Fruit fly (Drosophila melanogaster): ENCODE measurements around the gene CG31296.
A peak's percentile ranks its signal among the peaks of the same experiment; 100 is the strongest.

The CG31296 gene

DNA sequence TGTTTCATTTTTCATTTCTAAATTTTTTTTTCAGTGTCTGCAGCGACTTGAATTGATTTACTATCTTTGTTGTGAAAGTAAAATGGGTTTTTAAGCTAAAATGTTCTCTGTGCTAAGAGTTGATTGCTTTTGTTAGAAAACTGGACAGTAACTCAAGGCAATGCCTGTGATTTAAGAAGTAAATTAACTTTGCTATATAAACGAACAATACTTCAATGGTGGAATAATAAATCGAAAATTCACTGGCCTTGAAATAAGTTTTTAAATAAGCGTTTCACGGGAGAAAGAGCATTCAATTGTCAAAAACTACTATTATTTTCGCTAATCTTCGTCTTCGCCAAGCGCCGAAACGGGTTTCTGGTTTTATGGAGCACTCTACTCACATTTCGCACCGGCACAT, 9.7 kb upstream of the CG31296 start (continued):
- TF ChIP-seq topi (GFP tag; optimal IDR thresholded peaks at IDR 0.05): peak; percentile 29
- no peak for TF ChIP-seq CG9139 (GFP tag; optimal IDR thresholded peaks at IDR 0.05)
- TF ChIP-seq Hr39 (GFP tag; optimal IDR thresholded peaks at IDR 0.05): peak; percentile 32
- TF ChIP-seq achi (GFP tag; optimal IDR thresholded peaks at IDR 0.05): peak; percentile 55
- TF ChIP-seq lz (GFP tag; optimal IDR thresholded peaks at IDR 0.05): peak; percentile 1
- TF ChIP-seq vri (GFP tag; optimal IDR thresholded peaks at IDR 0.05): no peak
- no peak for TF ChIP-seq CG10631 (GFP tag; optimal IDR thresholded peaks at IDR 0.05)
- peak; percentile 27 for TF ChIP-seq Lpt (GFP tag; optimal IDR thresholded peaks at IDR 0.05)
- TF ChIP-seq Hr4 (GFP tag; optimal IDR thresholded peaks at IDR 0.05): peak; percentile 72
- TF ChIP-seq CG4318 (GFP tag; optimal IDR thresholded peaks at IDR 0.05): peak; percentile 49
- TF ChIP-seq eg (GFP tag; IDR thresholded peaks at IDR 0.05): peak; percentile 68
- peak; percentile 6 for TF ChIP-seq dac (GFP tag; optimal IDR thresholded peaks at IDR 0.05)
- TF ChIP-seq CG11294 (GFP tag; IDR thresholded peaks at IDR 0.05): no peak
- no peak for TF ChIP-seq CG3032 (tag; optimal IDR thresholded peaks at IDR 0.05)
- no peak for TF ChIP-seq CG3919 (GFP tag; optimal IDR thresholded peaks at IDR 0.05)
- no peak for TF ChIP-seq fd85E (GFP tag; optimal IDR thresholded peaks at IDR 0.05)
- TF ChIP-seq Ets96B (tag; optimal IDR thresholded peaks at IDR 0.05): no peak
- TF ChIP-seq CG8119 (GFP tag; IDR thresholded peaks at IDR 0.05): peak; percentile 76
- peak; percentile 23 for TF ChIP-seq Sox102F (GFP tag; optimal IDR thresholded peaks at IDR 0.05)
- no peak for TF ChIP-seq acj6 (GFP tag; optimal IDR thresholded peaks at IDR 0.05)
- peak; percentile 47 for TF ChIP-seq net (GFP tag; optimal IDR thresholded peaks at IDR 0.05)
- TF ChIP-seq CG6276 (GFP tag; optimal IDR thresholded peaks at IDR 0.05): peak; percentile 56
- peak; percentile 34 for TF ChIP-seq Eip75B (GFP tag; optimal IDR thresholded peaks at IDR 0.05)
- TF ChIP-seq CG8632 (GFP tag; optimal IDR thresholded peaks at IDR 0.05): peak; percentile 26
- peak; percentile 0 for TF ChIP-seq Sox15 (GFP tag; optimal IDR thresholded peaks at IDR 0.05)
- peak; percentile 76 for TF ChIP-seq CG32006 (GFP tag; optimal IDR thresholded peaks at IDR 0.05)
- no peak for TF ChIP-seq CG7368 (GFP tag; optimal IDR thresholded peaks at IDR 0.05)
- TF ChIP-seq svp (GFP tag): peak; percentile 72
- no peak for TF ChIP-seq CG6808 (GFP tag; optimal IDR thresholded peaks at IDR 0.05)
- TF ChIP-seq Met (GFP tag; optimal IDR thresholded peaks at IDR 0.05): peak; percentile 28
- TF ChIP-seq CG8319 (GFP tag; optimal IDR thresholded peaks at IDR 0.05): no peak
- peak; percentile 48 for TF ChIP-seq OdsH (GFP tag; optimal IDR thresholded peaks at IDR 0.05)
- TF ChIP-seq dsx (GFP tag; optimal IDR thresholded peaks at IDR 0.05; ENCODE audit: poor library complexity, severe bottlenecking): no peak
- no peak for TF ChIP-seq Gug (GFP tag; IDR thresholded peaks at IDR 0.05)
- no peak for TF ChIP-seq CG34406 (GFP tag; optimal IDR thresholded peaks at IDR 0.05)
- TF ChIP-seq CG16779 (tag; optimal IDR thresholded peaks at IDR 0.05): no peak
- TF ChIP-seq CG11762 (GFP tag; optimal IDR thresholded peaks at IDR 0.05; ENCODE audit: insufficient read depth): no peak
- no peak for TF ChIP-seq Ets21C (GFP tag; optimal IDR thresholded peaks at IDR 0.05)

DNA sequence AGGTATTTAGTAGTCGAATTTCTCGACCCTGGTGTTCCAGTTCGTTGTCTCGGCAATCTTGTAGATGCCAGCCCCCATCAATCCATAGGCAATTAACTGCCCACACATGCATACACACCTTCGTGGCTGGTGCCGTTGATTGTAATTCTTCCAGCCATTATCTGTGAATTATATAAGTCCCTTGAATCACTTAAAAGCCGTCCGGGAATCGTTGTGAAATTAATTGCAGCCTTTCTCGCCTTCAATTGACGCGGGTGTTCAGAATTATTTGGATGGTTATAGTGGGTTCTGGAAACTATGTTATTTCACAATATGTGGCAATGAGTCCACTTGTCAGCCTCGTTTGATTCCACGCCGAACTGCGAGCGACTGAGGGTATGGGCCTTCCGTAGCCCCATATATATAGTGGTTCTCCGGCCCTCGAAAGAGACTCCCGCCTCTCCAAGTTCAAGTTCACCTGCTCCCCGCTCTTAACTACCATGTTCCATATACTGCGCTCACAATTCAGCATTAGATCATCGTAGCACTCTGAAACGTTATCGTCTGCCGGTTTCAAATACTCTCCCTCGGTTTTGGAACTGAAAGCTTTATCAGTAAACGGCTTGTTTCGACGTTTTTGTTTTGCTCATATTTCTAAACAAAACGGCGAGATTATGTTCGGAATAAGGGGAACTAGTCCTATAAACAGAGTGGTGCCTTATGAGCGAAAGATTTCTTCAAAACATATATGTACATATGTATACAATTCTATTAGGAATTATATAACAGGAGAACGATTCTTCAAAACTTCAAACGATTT, 5.8 kb upstream of the CG31296 start, which contains the start of gene AOX1:
AOX1 (minus strand) TSS at position 375 of the 799 bp plus-strand sequence.
- TF ChIP-seq CG11294 (GFP tag; IDR thresholded peaks at IDR 0.05) (no peak), lz (GFP tag; optimal IDR thresholded peaks at IDR 0.05) (no peak), CG6854 (GFP tag; optimal IDR thresholded peaks at IDR 0.05) (no peak), CG8119 (GFP tag; IDR thresholded peaks at IDR 0.05) (no peak), vri (GFP tag; optimal IDR thresholded peaks at IDR 0.05) (peak; percentile 57)

DNA sequence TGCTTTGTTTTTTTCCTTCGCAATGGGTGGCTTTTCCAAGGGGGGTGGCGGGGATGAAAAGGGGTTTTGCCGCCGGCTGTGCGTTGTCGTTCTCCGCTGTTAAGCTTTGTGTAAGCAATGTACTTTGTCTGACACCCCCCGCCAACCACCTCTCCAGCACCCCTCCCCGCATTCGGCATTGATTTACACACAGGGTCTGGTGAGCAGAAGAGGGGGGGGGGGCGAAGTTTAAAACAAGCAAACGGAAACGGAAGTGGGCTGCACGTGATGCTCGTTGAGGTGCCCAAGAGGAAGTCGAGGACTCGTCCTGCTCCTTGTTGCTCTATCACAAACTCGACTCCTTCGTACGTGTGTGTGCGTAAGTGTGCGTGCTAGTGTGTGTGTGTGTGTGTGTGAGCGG, 14.2 kb downstream of the CG31296 start:
- TF ChIP-seq vri (GFP tag; optimal IDR thresholded peaks at IDR 0.05) (no peak), achi (GFP tag; optimal IDR thresholded peaks at IDR 0.05) (no peak), acj6 (GFP tag; optimal IDR thresholded peaks at IDR 0.05) (no peak)
